Worm (Caenorhabditis elegans) whole organism, L4 larva: ENCODE results near the gene B0228.1.

ENCODE experiments used
- aha-1 ChIP-seq: fragments of 150-350 bp; peaks from one replicate; lab custom pipeline; 2014; ENCODE audit warnings: missing biosample characterization, missing genetic modification characterization
- attf-4 ChIP-seq: sonication (generic microtip); optimal IDR thresholded peaks from 3 replicates; lab custom pipeline; 2017; ENCODE audit warnings: missing biosample characterization, missing genetic modification characterization
- ces-1 ChIP-seq: fragments of 150-350 bp; sonication (generic microtip); optimal IDR thresholded peaks from 4 replicates; lab custom pipeline; 2014; ENCODE audit warnings: missing biosample characterization, missing genetic modification reagents, missing genetic modification characterization
- skn-1 ChIP-seq: fragments of 150-350 bp; optimal IDR thresholded peaks from 2 replicates; lab custom pipeline; 2014; ENCODE audit warnings: missing biosample characterization, missing genetic modification characterization

B0228.1 gene

DNA sequence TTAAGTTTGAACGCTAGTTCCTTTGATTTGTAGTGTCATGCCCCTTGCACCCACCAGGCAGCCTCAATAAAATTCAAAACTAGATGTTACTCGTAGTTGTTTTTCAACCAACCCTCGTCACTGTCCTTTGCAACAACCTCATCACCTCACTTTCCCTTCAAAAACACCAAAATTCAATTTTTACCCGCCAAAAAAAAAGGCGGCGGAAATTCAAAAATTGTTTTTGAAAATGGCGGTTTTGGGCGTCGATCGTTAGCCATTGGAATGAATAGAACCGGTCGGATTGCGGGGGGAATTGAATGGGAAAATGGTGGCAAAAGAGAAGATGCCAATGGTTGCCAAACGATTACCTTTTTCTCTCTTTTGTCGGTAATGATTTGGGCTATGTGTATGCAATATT is 50.9 kb downstream of the B0228.1 start:
- TF ChIP-seq aha-1 (tag; lab: Kevin White, UChicago), result no peak
- no peak for TF ChIP-seq attf-4 (tag; lab: Kevin White, UChicago)
- TF ChIP-seq skn-1 (tag; lab: Kevin White, UChicago), result no peak
- TF ChIP-seq ces-1 (GFP tag; lab: Kevin White, UChicago), result no peak
